Fruit fly (Drosophila melanogaster): ENCODE measurements around the gene CG14841.
A peak's percentile ranks its signal among the peaks of the same experiment; 100 is the strongest.

CG14841 gene

dm6 chr3R:14284422-14284760 is 22.2 kb upstream of the CG14841 start (continued):
- peak; percentile 75 for TF ChIP-seq Med (GFP tag)
- TF ChIP-seq Aef1 (GFP tag; IDR thresholded peaks at IDR 0.05) = no peak
- peak; percentile 34 for TF ChIP-seq pho (GFP tag; optimal IDR thresholded peaks at IDR 0.05)
- TF ChIP-seq fd64A (GFP tag; optimal IDR thresholded peaks at IDR 0.05) = peak; percentile 77
- peak; percentile 10 for TF ChIP-seq CG15696 (tag; optimal IDR thresholded peaks at IDR 0.05)
- TF ChIP-seq CG30431 (GFP tag; optimal IDR thresholded peaks at IDR 0.05) = no peak
- no peak for TF ChIP-seq Fer2 (tag; optimal IDR thresholded peaks at IDR 0.05)
- TF ChIP-seq fu2 (GFP tag; optimal IDR thresholded peaks at IDR 0.05) = no peak
- no peak for TF ChIP-seq Spps (tag; optimal IDR thresholded peaks at IDR 0.05)
- no peak for TF ChIP-seq Dref (GFP tag; IDR thresholded peaks at IDR 0.05)
- no peak for TF ChIP-seq Elba2 (GFP tag; optimal IDR thresholded peaks at IDR 0.05)
- TF ChIP-seq CG4404 (GFP tag; IDR thresholded peaks at IDR 0.05) = no peak
- peak; percentile 58 for TF ChIP-seq HLHmδ (GFP tag; optimal IDR thresholded peaks at IDR 0.05)
- no peak for TF ChIP-seq Ptx1 (GFP tag; IDR thresholded peaks at IDR 0.05)
- TF ChIP-seq ara (GFP tag; IDR thresholded peaks at IDR 0.05) = no peak
- no peak for TF ChIP-seq CG10366 (GFP tag; IDR thresholded peaks at IDR 0.05)
- peak; percentile 14 for TF ChIP-seq Hand (GFP tag; optimal IDR thresholded peaks at IDR 0.05)
- TF ChIP-seq h (optimal IDR thresholded peaks at IDR 0.05) = no peak
- no peak for TF ChIP-seq Max (GFP tag; optimal IDR thresholded peaks at IDR 0.05)
- TF ChIP-seq br (optimal IDR thresholded peaks at IDR 0.05) = no peak
- no peak for TF ChIP-seq Camta (GFP tag; optimal IDR thresholded peaks at IDR 0.05)
- no peak for TF ChIP-seq Stat92E (GFP tag; optimal IDR thresholded peaks at IDR 0.05)
- no peak for TF ChIP-seq CG4617 (GFP tag; optimal IDR thresholded peaks at IDR 0.05; ENCODE audit: borderline replicate concordance)
- TF ChIP-seq CG9437 (GFP tag; optimal IDR thresholded peaks at IDR 0.05) = peak; percentile 5
- TF ChIP-seq CG11456 (GFP tag; IDR thresholded peaks at IDR 0.05) = no peak
- TF ChIP-seq so (GFP tag; IDR thresholded peaks at IDR 0.05) = no peak
- no peak for TF ChIP-seq nerfin-2 (GFP tag; IDR thresholded peaks at IDR 0.05; ENCODE audit: partially characterized antibody)
- TF ChIP-seq tll (GFP tag; optimal IDR thresholded peaks at IDR 0.05) = no peak
- TF ChIP-seq CG10565 (GFP tag; optimal IDR thresholded peaks at IDR 0.05) = no peak
- TF ChIP-seq tio (GFP tag; optimal IDR thresholded peaks at IDR 0.05) = no peak
- TF ChIP-seq scrt (GFP tag; optimal IDR thresholded peaks at IDR 0.05) = no peak
- TF ChIP-seq CG17361 (GFP tag; IDR thresholded peaks at IDR 0.05) = no peak
- no peak for TF ChIP-seq sd (tag; optimal IDR thresholded peaks at IDR 0.05)
- no peak for TF ChIP-seq croc (GFP tag; conservative IDR thresholded peaks at IDR 0.05)
- TF ChIP-seq hbn (GFP tag; IDR thresholded peaks at IDR 0.05; ENCODE audit: partially characterized antibody) = no peak
- TF ChIP-seq Usf (GFP tag; optimal IDR thresholded peaks at IDR 0.05) = no peak
- TF ChIP-seq hkb (optimal IDR thresholded peaks at IDR 0.05) = no peak
- TF ChIP-seq hkb (GFP tag; IDR thresholded peaks at IDR 0.05) = no peak
- no peak for TF ChIP-seq dati (GFP tag; IDR thresholded peaks at IDR 0.05)
- TF ChIP-seq Myb (GFP tag; optimal IDR thresholded peaks at IDR 0.05) = no peak
- no peak for TF ChIP-seq NC2β (GFP tag; optimal IDR thresholded peaks at IDR 0.05)
- TF ChIP-seq CG11504 (tag; optimal IDR thresholded peaks at IDR 0.05) = peak; percentile 44
- no peak for TF ChIP-seq D (optimal IDR thresholded peaks at IDR 0.05)
- no peak for TF ChIP-seq D (GFP tag; optimal IDR thresholded peaks at IDR 0.05)
- no peak for TF ChIP-seq crc (GFP tag; optimal IDR thresholded peaks at IDR 0.05)
- TF ChIP-seq CkIIα-i1 (GFP tag; IDR thresholded peaks at IDR 0.05) = no peak
- TF ChIP-seq zf30C (GFP tag; optimal IDR thresholded peaks at IDR 0.05) = no peak
- TF ChIP-seq yki (optimal IDR thresholded peaks at IDR 0.05) = no peak
- no peak for TF ChIP-seq CG7357 (GFP tag; IDR thresholded peaks at IDR 0.05)
- no peak for TF ChIP-seq az2 (GFP tag; optimal IDR thresholded peaks at IDR 0.05)
- no peak for TF ChIP-seq CG6272 (GFP tag; IDR thresholded peaks at IDR 0.05)
- TF ChIP-seq nau (GFP tag; optimal IDR thresholded peaks at IDR 0.05) = peak; percentile 10
- no peak for TF ChIP-seq CG13287 (GFP tag; IDR thresholded peaks at IDR 0.05; ENCODE audit: partially characterized antibody)
- TF ChIP-seq CrebB (tag; optimal IDR thresholded peaks at IDR 0.05) = no peak

Data from whole organism, embryonic.